Fruit fly (Drosophila melanogaster): ENCODE data around the gene CG42371.

Gene CG42371

dm6 chr2L:2217067-2217684, at the start of gene CG42371, which contains the start of the genes CG15386 and mio (continued):
- peak; percentile 71 for TF ChIP-seq pzg (GFP tag; optimal IDR thresholded peaks at IDR 0.05)
- TF ChIP-seq CG8944 (GFP tag; optimal IDR thresholded peaks at IDR 0.05) = no peak
- TF ChIP-seq fd3F (GFP tag; optimal IDR thresholded peaks at IDR 0.05) = no peak
- TF ChIP-seq NK7.1 (GFP tag; optimal IDR thresholded peaks at IDR 0.05) = no peak
- peak; percentile 41 for TF ChIP-seq CG1603 (tag; optimal IDR thresholded peaks at IDR 0.05)
- no peak for TF ChIP-seq CG10274 (GFP tag; optimal IDR thresholded peaks at IDR 0.05)
- TF ChIP-seq CG31224 (GFP tag; IDR thresholded peaks at IDR 0.05) = no peak
- TF ChIP-seq seq (GFP tag; IDR thresholded peaks at IDR 0.05) = no peak
- peak; percentile 48 for TF ChIP-seq CG9932 (GFP tag; IDR thresholded peaks at IDR 0.05)
- TF ChIP-seq da (GFP tag; optimal IDR thresholded peaks at IDR 0.05) = no peak
- TF ChIP-seq nom (GFP tag; optimal IDR thresholded peaks at IDR 0.05) = peak; percentile 56
- no peak for TF ChIP-seq pita (GFP tag; optimal IDR thresholded peaks at IDR 0.05)
- no peak for TF ChIP-seq Meics (GFP tag; optimal IDR thresholded peaks at IDR 0.05)
- TF ChIP-seq CG31365 (tag; optimal IDR thresholded peaks at IDR 0.05) = no peak
- no peak for TF ChIP-seq CG7928 (GFP tag; optimal IDR thresholded peaks at IDR 0.05)
- TF ChIP-seq zfh2 (GFP tag; optimal IDR thresholded peaks at IDR 0.05) = peak; percentile 16
- peak; percentile 45 for TF ChIP-seq Myb (GFP tag; optimal IDR thresholded peaks at IDR 0.05)
- TF ChIP-seq Opbp (GFP tag; IDR thresholded peaks at IDR 0.05; ENCODE audit: partially characterized antibody) = peak; percentile 52; the same call in 1 of the 3 replicates
- no peak for TF ChIP-seq ase (GFP tag; IDR thresholded peaks at IDR 0.05)
- no peak for TF ChIP-seq Aef1 (GFP tag; IDR thresholded peaks at IDR 0.05)
- peak; percentile 98 for TF ChIP-seq MBD-R2 (GFP tag; IDR thresholded peaks at IDR 0.05)
- no peak for TF ChIP-seq zf30C (GFP tag; optimal IDR thresholded peaks at IDR 0.05)
- TF ChIP-seq tin (GFP tag; optimal IDR thresholded peaks at IDR 0.05) = no peak
- TF ChIP-seq CG9215 (GFP tag; IDR thresholded peaks at IDR 0.05) = no peak
- no peak for TF ChIP-seq trh (GFP tag; optimal IDR thresholded peaks at IDR 0.05)
- peak; percentile 50 for TF ChIP-seq B-H2 (GFP tag; optimal IDR thresholded peaks at IDR 0.05)
- TF ChIP-seq CG43689 (GFP tag; IDR thresholded peaks at IDR 0.05) = no peak
- no peak for TF ChIP-seq btn (GFP tag; optimal IDR thresholded peaks at IDR 0.05)
- TF ChIP-seq gro (GFP tag; optimal IDR thresholded peaks at IDR 0.05) = peak; percentile 64
- TF ChIP-seq vnd (GFP tag; IDR thresholded peaks at IDR 0.05; ENCODE audit: partially characterized antibody) = no peak
- no peak for TF ChIP-seq Trl (optimal IDR thresholded peaks at IDR 0.05)
- peak; percentile 41 for TF ChIP-seq Trl (GFP tag; optimal IDR thresholded peaks at IDR 0.05)
- no peak for TF ChIP-seq CG10979 (tag; optimal IDR thresholded peaks at IDR 0.05)
- TF ChIP-seq cas (GFP tag; IDR thresholded peaks at IDR 0.05) = no peak
- no peak for TF ChIP-seq klu (GFP tag; IDR thresholded peaks at IDR 0.05)
- peak; percentile 9 for TF ChIP-seq caup (GFP tag; optimal IDR thresholded peaks at IDR 0.05; ENCODE audit: severe bottlenecking)
- TF ChIP-seq unpg (GFP tag; optimal IDR thresholded peaks at IDR 0.05) = no peak
- peak; percentile 52 for TF ChIP-seq BEAF-32 (GFP tag; optimal IDR thresholded peaks at IDR 0.05)
- TF ChIP-seq grn (GFP tag; optimal IDR thresholded peaks at IDR 0.05) = no peak
- TF ChIP-seq CG4617 (GFP tag; optimal IDR thresholded peaks at IDR 0.05; ENCODE audit: borderline replicate concordance) = peak; percentile 73
- no peak for TF ChIP-seq pros (GFP tag; optimal IDR thresholded peaks at IDR 0.05)
- peak; percentile 14 for TF ChIP-seq MTF-1 (GFP tag; optimal IDR thresholded peaks at IDR 0.05; ENCODE audit: borderline replicate concordance)
- TF ChIP-seq CG10543 (GFP tag; optimal IDR thresholded peaks at IDR 0.05) = no peak
- TF ChIP-seq ato (GFP tag; IDR thresholded peaks at IDR 0.05; ENCODE audit: partially characterized antibody) = peak; percentile 45
- TF ChIP-seq pum (GFP tag; optimal IDR thresholded peaks at IDR 0.05) = no peak
- no peak for TF ChIP-seq CG1602 (GFP tag; optimal IDR thresholded peaks at IDR 0.05)
- peak; percentile 53; the same call in 1 of the 2 replicates for TF ChIP-seq bbx (GFP tag; IDR thresholded peaks at IDR 0.05; ENCODE audit: partially characterized antibody)
- TF ChIP-seq Scr (GFP tag; IDR thresholded peaks at IDR 0.05; ENCODE audit: partially characterized antibody) = peak; percentile 52
- peak; percentile 14 for TF ChIP-seq NfI (GFP tag; optimal IDR thresholded peaks at IDR 0.05)
- TF ChIP-seq tx (GFP tag; optimal IDR thresholded peaks at IDR 0.05) = no peak

All from whole organism, embryonic.